Worm (Caenorhabditis elegans): ENCODE results near the gene pgp-3.

Gene pgp-3

DNA sequence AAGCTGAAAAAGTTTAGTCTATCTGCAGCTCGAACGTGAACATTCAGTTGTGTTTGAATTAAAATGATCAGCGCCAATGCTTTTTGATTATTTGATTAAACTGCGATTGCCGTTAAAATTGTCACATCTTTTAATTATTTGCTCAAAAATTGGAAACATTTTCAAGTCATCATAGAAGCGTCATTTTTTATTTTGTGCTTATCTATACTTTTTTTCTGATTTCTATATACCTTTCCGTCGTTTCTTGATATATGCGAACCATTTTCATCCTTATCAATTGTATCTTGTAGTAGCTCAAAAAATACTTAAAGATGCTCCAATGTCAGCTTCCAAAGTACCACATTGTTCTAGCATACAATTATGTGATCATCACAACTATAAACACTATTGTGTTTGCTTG, 668 bp upstream of the pgp-3 start:
- TF ChIP-seq tbx-2 (tag; optimal IDR thresholded peaks at IDR 0.05) (no peak), syd-9 (tag; optimal IDR thresholded peaks at IDR 0.05) (no peak), ref-2 (tag; optimal IDR thresholded peaks at IDR 0.05) (no peak), ztf-16 (tag; optimal IDR thresholded peaks at IDR 0.05) (no peak), ceh-45 (GFP tag; IDR thresholded peaks at IDR 0.05) (no peak), C38D4.7 (GFP tag; optimal IDR thresholded peaks at IDR 0.05) (no peak), ttx-3 (tag; optimal IDR thresholded peaks at IDR 0.05) (no peak), tbx-7 (tag; optimal IDR thresholded peaks at IDR 0.05) (no peak), unc-3 (GFP tag; conservative IDR thresholded peaks at IDR 0.05) (no peak), unc-3 (tag; optimal IDR thresholded peaks at IDR 0.05) (no peak), unc-55 (GFP tag; optimal IDR thresholded peaks at IDR 0.05) (no peak), K09A11.1 (tag; optimal IDR thresholded peaks at IDR 0.05; ENCODE audit: insufficient read depth) (no peak), zip-5 (tag; optimal IDR thresholded peaks at IDR 0.05) (no peak), gmeb-2 (tag; optimal IDR thresholded peaks at IDR 0.05) (no peak), pqm-1 (tag; optimal IDR thresholded peaks at IDR 0.05) (no peak), F13H6.1 (tag; optimal IDR thresholded peaks at IDR 0.05) (no peak), elt-2 (tag; optimal IDR thresholded peaks at IDR 0.05) (no peak), ceh-24 (tag; optimal IDR thresholded peaks at IDR 0.05) (no peak), eyg-1 (tag; optimal IDR thresholded peaks at IDR 0.05) (no peak), lin-11 (tag; optimal IDR thresholded peaks at IDR 0.05) (no peak), dmd-4 (tag; optimal IDR thresholded peaks at IDR 0.05; ENCODE audit: borderline replicate concordance) (no peak)

DNA sequence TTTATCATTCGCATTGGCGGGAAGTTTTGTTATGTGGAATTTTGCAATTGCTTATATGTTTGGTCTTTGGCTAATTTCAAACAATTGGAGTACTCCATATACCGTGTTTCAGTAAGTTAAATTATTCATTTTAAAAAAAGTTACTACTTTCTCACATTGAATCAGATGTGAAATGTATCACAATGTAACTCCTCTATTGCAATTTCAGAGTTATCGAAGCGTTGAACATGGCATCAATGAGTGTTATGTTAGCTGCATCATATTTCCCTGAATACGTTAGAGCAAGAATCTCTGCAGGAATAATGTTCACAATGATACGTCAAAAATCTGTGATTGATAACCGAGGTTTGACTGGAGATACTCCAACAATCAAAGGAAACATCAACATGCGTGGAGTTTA, 3.9 kb downstream of the pgp-3 start:
- no peak for TF ChIP-seq ceh-45 (GFP tag; IDR thresholded peaks at IDR 0.05)
- TF ChIP-seq pat-9 (tag; optimal IDR thresholded peaks at IDR 0.05), result no peak
- TF ChIP-seq ama-1 (optimal IDR thresholded peaks at IDR 0.05), result no peak
- no peak for TF ChIP-seq dve-1 (tag; optimal IDR thresholded peaks at IDR 0.05)
- no peak for TF ChIP-seq che-1 (tag; optimal IDR thresholded peaks at IDR 0.05)
- TF ChIP-seq ahr-1 (tag; optimal IDR thresholded peaks at IDR 0.05), result no peak
- TF ChIP-seq ceh-34 (tag; optimal IDR thresholded peaks at IDR 0.05), result no peak
- no peak for TF ChIP-seq T23F11.4 (GFP tag; optimal IDR thresholded peaks at IDR 0.05)
- no peak for TF ChIP-seq dmd-4 (tag; optimal IDR thresholded peaks at IDR 0.05; ENCODE audit: borderline replicate concordance)

DNA sequence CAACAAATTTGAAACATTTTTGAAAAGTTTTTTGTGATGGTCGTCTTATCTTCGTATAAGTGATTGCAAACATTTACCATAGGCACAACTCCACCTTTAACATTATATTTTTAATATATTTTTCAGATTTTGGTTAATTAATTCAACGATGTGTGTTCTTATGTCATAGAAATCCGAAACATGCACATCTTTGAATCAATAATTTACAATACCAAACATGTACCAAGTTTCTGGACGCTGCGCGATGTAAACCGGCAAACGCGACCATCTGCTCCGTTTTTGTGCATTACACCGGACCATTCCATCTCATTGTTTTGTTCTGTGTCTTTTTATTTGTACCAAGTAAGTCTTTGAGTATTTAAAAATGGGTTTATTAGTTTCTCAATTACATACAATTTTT, 5.6 kb downstream of the pgp-3 start, which contains the start of gene pgp-4:
Gene pgp-4, plus strand, starts transcription at position 301 of the 400 bp plus-strand sequence.
- no peak for TF ChIP-seq hlh-15 (tag; optimal IDR thresholded peaks at IDR 0.05)
- TF ChIP-seq gmeb-2 (tag; optimal IDR thresholded peaks at IDR 0.05), result no peak
- no peak for TF ChIP-seq nfya-1 (tag; optimal IDR thresholded peaks at IDR 0.05)
- TF ChIP-seq madf-2 (tag; optimal IDR thresholded peaks at IDR 0.05), result no peak
- TF ChIP-seq ceh-48 (tag; optimal IDR thresholded peaks at IDR 0.05), result no peak

DNA sequence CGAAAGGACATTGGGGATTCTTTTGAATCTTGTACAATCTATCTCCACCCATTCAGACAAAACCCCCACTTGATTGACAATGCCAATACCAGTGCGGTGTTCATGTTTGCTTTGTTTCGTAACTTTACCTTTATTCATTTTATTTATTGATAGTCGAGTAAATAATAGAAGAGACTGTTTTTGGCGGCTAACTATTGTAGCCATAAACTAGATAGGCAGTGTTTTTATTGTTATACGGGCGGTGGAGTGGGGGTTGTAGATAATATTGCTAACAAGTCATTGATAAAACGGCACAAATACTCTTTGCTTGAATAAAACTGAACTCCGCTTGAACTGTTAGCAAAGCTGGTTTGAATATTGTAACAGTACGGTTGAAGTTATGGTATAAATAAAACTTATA, 13.0 kb downstream of the pgp-3 start:
- no peak for TF ChIP-seq unc-42 (tag; optimal IDR thresholded peaks at IDR 0.05)
- no peak for TF ChIP-seq unc-55 (GFP tag; optimal IDR thresholded peaks at IDR 0.05)
- no peak for TF ChIP-seq odd-2 (tag; optimal IDR thresholded peaks at IDR 0.05)
- TF ChIP-seq T23F11.4 (GFP tag; optimal IDR thresholded peaks at IDR 0.05), result no peak
- TF ChIP-seq ttx-3 (tag; optimal IDR thresholded peaks at IDR 0.05), result no peak
- TF ChIP-seq fax-1 (tag; optimal IDR thresholded peaks at IDR 0.05), result no peak
- TF ChIP-seq hlh-30 (tag; optimal IDR thresholded peaks at IDR 0.05; ENCODE audit: insufficient read depth), result no peak
- no peak for TF ChIP-seq hlh-6 (tag; optimal IDR thresholded peaks at IDR 0.05)
- TF ChIP-seq hlh-13 (GFP tag; optimal IDR thresholded peaks at IDR 0.05), result no peak
- TF ChIP-seq hlh-8 (tag; optimal IDR thresholded peaks at IDR 0.05), result no peak
- no peak for TF ChIP-seq lim-6 (tag; optimal IDR thresholded peaks at IDR 0.05)
- TF ChIP-seq nhr-11 (tag; optimal IDR thresholded peaks at IDR 0.05), result no peak
- TF ChIP-seq elt-2 (tag; optimal IDR thresholded peaks at IDR 0.05), result no peak
- no peak for TF ChIP-seq lin-11 (tag; optimal IDR thresholded peaks at IDR 0.05)
- no peak for TF ChIP-seq ref-2 (tag; optimal IDR thresholded peaks at IDR 0.05)
- TF ChIP-seq ceh-19 (GFP tag; optimal IDR thresholded peaks at IDR 0.05), result no peak
- no peak for TF ChIP-seq elt-4 (tag; optimal IDR thresholded peaks at IDR 0.05)
- no peak for TF ChIP-seq ceh-48 (tag; optimal IDR thresholded peaks at IDR 0.05)
- TF ChIP-seq ceh-30 (tag; optimal IDR thresholded peaks at IDR 0.05), result no peak
- TF ChIP-seq dmd-4 (tag; optimal IDR thresholded peaks at IDR 0.05; ENCODE audit: borderline replicate concordance), result no peak

All from whole organism, late embryonic.